Fruit fly (Drosophila melanogaster): ENCODE results near the gene CG32280.
A peak's percentile ranks its signal among the peaks of the same experiment; 100 is the strongest.

CG32280 gene

dm6 chr3L:3149060-3149872, 15.7 kb upstream of the CG32280 start:
- peak; percentile 60 for TF ChIP-seq noc (tag; optimal IDR thresholded peaks at IDR 0.05)

dm6 chr3L:3150376-3150775, 14.6 kb upstream of the CG32280 start:
- no peak for TF ChIP-seq noc (tag; optimal IDR thresholded peaks at IDR 0.05)

- no peak for TF ChIP-seq noc (tag; optimal IDR thresholded peaks at IDR 0.05)
Observed at dm6 chr3L:3157651-3158050, 7.3 kb upstream of the CG32280 start.

dm6 chr3L:3159309-3160194, 5.4 kb upstream of the CG32280 start, which contains the start of the genes ND-30 and CG15812:
Gene ND-30 (minus strand): TSS chr3L:3159578.
Gene CG15812 (plus strand): TSS chr3L:3159991.
- no peak for TF ChIP-seq noc (tag; optimal IDR thresholded peaks at IDR 0.05)

- TF ChIP-seq noc (tag; optimal IDR thresholded peaks at IDR 0.05): no peak
Observed at dm6 chr3L:3161968-3162367, 3.0 kb upstream of the CG32280 start, which contains the start of gene rasp. Gene rasp (plus strand): TSS chr3L:3162180.

dm6 chr3L:3162584-3162983, 2.4 kb upstream of the CG32280 start:
- TF ChIP-seq noc (tag; optimal IDR thresholded peaks at IDR 0.05): no peak

- TF ChIP-seq noc (tag; optimal IDR thresholded peaks at IDR 0.05): no peak
Observed at dm6 chr3L:3165399-3165798, 418 bp downstream of the CG32280 start.

dm6 chr3L:3166200-3166695, 1.3 kb downstream of the CG32280 start, which contains the start of gene Asciz:
Gene Asciz (minus strand): TSS chr3L:3166250.
- no peak for TF ChIP-seq noc (tag; optimal IDR thresholded peaks at IDR 0.05)

dm6 chr3L:3169107-3169506, 4.1 kb downstream of the CG32280 start, which contains the start of the genes CG32278 and CG32281:
Gene CG32278 (plus strand): TSS chr3L:3169286.
Gene CG32281 (plus strand): TSS chr3L:3169375.
- no peak for TF ChIP-seq noc (tag; optimal IDR thresholded peaks at IDR 0.05)

- TF ChIP-seq noc (tag; optimal IDR thresholded peaks at IDR 0.05): no peak
Observed at dm6 chr3L:3172445-3172844, 7.5 kb downstream of the CG32280 start, which contains the start of gene CG14963. Gene CG14963 (minus strand): TSS chr3L:3172545.

dm6 chr3L:3177872-3178271, 12.9 kb downstream of the CG32280 start:
- TF ChIP-seq noc (tag; optimal IDR thresholded peaks at IDR 0.05): no peak

dm6 chr3L:3178530-3179096, 13.6 kb downstream of the CG32280 start, which contains the start of the genes MnM and Girdin:
Gene MnM (minus strand): TSS chr3L:3178580.
Gene Girdin (plus strand): TSS chr3L:3178930.
- TF ChIP-seq noc (tag; optimal IDR thresholded peaks at IDR 0.05): no peak

dm6 chr3L:3179474-3179873, 14.5 kb downstream of the CG32280 start:
- TF ChIP-seq noc (tag; optimal IDR thresholded peaks at IDR 0.05): peak; percentile 84

- no peak for TF ChIP-seq noc (tag; optimal IDR thresholded peaks at IDR 0.05)
Observed at dm6 chr3L:3184104-3184503, 19.1 kb downstream of the CG32280 start, which contains the start of gene CG42494. Gene CG42494 (plus strand): TSS chr3L:3184404.

- TF ChIP-seq noc (tag; optimal IDR thresholded peaks at IDR 0.05): no peak
Observed at dm6 chr3L:3186364-3186763, 21.4 kb downstream of the CG32280 start, which contains the start of gene CG32284. Gene CG32284 (plus strand): TSS chr3L:3186664.
